Worm (Caenorhabditis elegans) whole organism, early embryonic: ENCODE data around the gene C25H3.11.

Experiments used
- B0310.2 ChIP-seq: sonication (generic microtip); optimal IDR thresholded peaks from 2 replicates; lab custom pipeline; 2016; ENCODE audit warnings: mild to moderate bottlenecking, missing genetic modification characterization, missing compliant biosample characterization
- aly-1 ChIP-seq: sonication (generic microtip); optimal IDR thresholded peaks from 2 replicates; lab custom pipeline; 2016; ENCODE audit warnings: missing genetic modification characterization, missing compliant biosample characterization
- ama-1 ChIP-seq: fragments of 150-350 bp; optimal IDR thresholded peaks from 2 replicates; lab custom pipeline; 2014
- ceh-13 ChIP-seq: fragments of 200-800 bp; sonication (Bioruptor generic); optimal IDR thresholded peaks from 2 replicates; lab custom pipeline; 2018; ENCODE audit warnings: mild to moderate bottlenecking, missing genetic modification characterization, missing compliant biosample characterization
- ceh-36 ChIP-seq: sonication (generic microtip); optimal IDR thresholded peaks from 2 replicates; lab custom pipeline; 2016; ENCODE audit warnings: missing genetic modification characterization, inconsistent platforms, missing compliant biosample characterization
- ets-7 ChIP-seq: sonication (generic microtip); optimal IDR thresholded peaks from 2 replicates; lab custom pipeline; 2016; ENCODE audit warnings: missing genotype, missing genetic modification characterization, missing compliant biosample characterization
- hmbx-1 ChIP-seq: sonication (generic microtip); optimal IDR thresholded peaks from 2 replicates; lab custom pipeline; 2016; ENCODE audit warnings: mild to moderate bottlenecking, missing genetic modification characterization, missing compliant biosample characterization
- hnd-1 ChIP-seq: sonication (generic microtip); optimal IDR thresholded peaks from 2 replicates; lab custom pipeline; 2016; ENCODE audit warnings: missing genetic modification characterization, missing compliant biosample characterization
- pes-1 ChIP-seq: fragments of 200-800 bp; sonication (Bioruptor generic); IDR thresholded peaks from 2 replicates; pipeline ENCODE4 v1.3.6; 2022; ENCODE audit warnings: missing genetic modification reagents, missing genetic modification characterization, missing compliant biosample characterization
- scrt-1 ChIP-seq: fragments of 200-800 bp; sonication (Bioruptor generic); IDR thresholded peaks from 2 replicates; pipeline ENCODE4 v1.3.6; 2022; ENCODE audit warnings: missing genetic modification characterization, missing compliant biosample characterization
- tbx-11 ChIP-seq: fragments of 200-800 bp; sonication (Bioruptor generic); IDR thresholded peaks from 2 replicates; pipeline ENCODE4 v1.3.6; 2022; ENCODE audit warnings: missing genetic modification characterization, missing compliant biosample characterization
- tra-4 ChIP-seq: sonication (generic microtip); optimal IDR thresholded peaks from 2 replicates; lab custom pipeline; 2017; ENCODE audit warnings: missing genetic modification characterization, missing compliant biosample characterization

- TF ChIP-seq B0310.2 (no peak), scrt-1 (GFP tag; lab: Robert Waterston, UW) (no peak), ama-1 (lab: Kevin White, UChicago) (no peak), tbx-11 (no peak), ets-7 (tag; lab: Kevin White, UChicago) (no peak), hmbx-1 (tag; lab: Kevin White, UChicago) (no peak), pes-1 (GFP tag; lab: Robert Waterston, UW) (no peak), aly-1 (tag; lab: Kevin White, UChicago) (no peak), hnd-1 (no peak), ceh-13 (no peak), ceh-36 (tag; lab: Kevin White, UChicago) (no peak), tra-4 (tag; lab: Kevin White, UChicago) (no peak)
Observed at ce11 chrII:5638059-5638458, 50.8 kb downstream of the C25H3.11 start, which contains the start of gene F59E12.3.
